Worm (Caenorhabditis elegans) whole organism, L2 larva: Measurements from ENCODE around the gene dhs-16.

Experiments
- aly-2 ChIP-seq: fragments of 150-350 bp; optimal IDR thresholded peaks from 2 replicates; lab custom pipeline; 2014; ENCODE audit warnings: missing biosample characterization, missing genetic modification characterization
- elt-1 ChIP-seq: fragments of 150-350 bp; optimal IDR thresholded peaks from 2 replicates; lab custom pipeline; 2014; ENCODE audit warnings: missing biosample characterization, missing genetic modification characterization
- fos-1 ChIP-seq: fragments of 150-350 bp; optimal IDR thresholded peaks from 2 replicates; lab custom pipeline; 2014; ENCODE audit warnings: missing biosample characterization, missing genetic modification characterization
- mdl-1 ChIP-seq, 2 experiments: fragments of 150-350 bp in 1 of 2; sonication (generic microtip) in 1 of 2; optimal IDR thresholded peaks; 2 replicates each; lab custom pipeline; 2017; ENCODE audit warnings: missing biosample characterization in 2 of 2, missing genetic modification characterization in 2 of 2
- nhr-237 ChIP-seq: fragments of 150-350 bp; optimal IDR thresholded peaks from 2 replicates; lab custom pipeline; 2014; ENCODE audit warnings: missing biosample characterization, missing genetic modification characterization
- sma-3 ChIP-seq: sonication (generic microtip); optimal IDR thresholded peaks from 2 replicates; lab custom pipeline; 2016; ENCODE audit warnings: missing genetic modification reagents, missing genetic modification characterization, missing compliant biosample characterization

- TF ChIP-seq nhr-237 (tag; lab: Kevin White, UChicago) (no peak), mdl-1 (tag; optimal IDR thresholded peaks at IDR 0.05; lab: Kevin White, UChicago) (no peak), fos-1 (tag; lab: Kevin White, UChicago) (no peak), sma-3 (GFP tag; lab: Kevin White, UChicago) (no peak), elt-1 (tag; lab: Kevin White, UChicago) (no peak), aly-2 (no peak)
Measured at ce11 chrV:5996114-5996513, 12.6 kb downstream of the dhs-16 start, which contains the start of gene cpg-4.
